Worm (Caenorhabditis elegans): ENCODE data around the gene srb-17.

ce11 chrIV:10498401-10498800, 41.4 kb upstream of the srb-17 start:
- no peak for TF ChIP-seq lin-15B (tag; optimal IDR thresholded peaks at IDR 0.05)
- no peak for TF ChIP-seq unc-39 (tag; optimal IDR thresholded peaks at IDR 0.05)
- peak; percentile 58 for TF ChIP-seq aha-1 (tag)
- no peak for TF ChIP-seq ztf-11 (tag; optimal IDR thresholded peaks at IDR 0.05)
- no peak for TF ChIP-seq fos-1 (tag; optimal IDR thresholded peaks at IDR 0.05)
- TF ChIP-seq nhr-76 (tag; optimal IDR thresholded peaks at IDR 0.05): no peak
- TF ChIP-seq hlh-30 (tag; optimal IDR thresholded peaks at IDR 0.05; ENCODE audit: insufficient read depth): no peak
- no peak for TF ChIP-seq zip-11 (GFP tag; IDR thresholded peaks at IDR 0.05)
